Fruit fly (Drosophila melanogaster): ENCODE measurements around the gene Pldn.

Gene Pldn

dm6 chr3L:11696294-11697116, 5.3 kb upstream of the Pldn start, which contains the start of gene Dph1 (continued):
- TF ChIP-seq HLH4C (GFP tag; IDR thresholded peaks at IDR 0.05; ENCODE audit: partially characterized antibody) (0 out of 3 replicates have a peak, but pooled peaks have one; percentile 34), hkb (optimal IDR thresholded peaks at IDR 0.05) (no peak), hkb (GFP tag; IDR thresholded peaks at IDR 0.05) (peak; percentile 92), Lpt (GFP tag; optimal IDR thresholded peaks at IDR 0.05) (no peak), ems (GFP tag; optimal IDR thresholded peaks at IDR 0.05) (peak; percentile 79), az2 (GFP tag; optimal IDR thresholded peaks at IDR 0.05) (peak; percentile 83), CG14710 (tag; optimal IDR thresholded peaks at IDR 0.05) (peak; percentile 76), CG30403 (GFP tag; optimal IDR thresholded peaks at IDR 0.05) (peak; percentile 85), CG18011 (GFP tag; optimal IDR thresholded peaks at IDR 0.05) (peak; percentile 66), vnd (GFP tag; IDR thresholded peaks at IDR 0.05; ENCODE audit: partially characterized antibody) (no peak), CG2199 (GFP tag; IDR thresholded peaks at IDR 0.05) (peak; percentile 76; the same call in 2 of the 3 replicates), Adf1 (GFP tag; IDR thresholded peaks at IDR 0.05) (peak; percentile 36; the same call in 1 of the 2 replicates), CG7357 (GFP tag; IDR thresholded peaks at IDR 0.05) (peak; percentile 76; the same call in 1 of the 3 replicates), CTCF (GFP tag; optimal IDR thresholded peaks at IDR 0.05) (peak; percentile 24), pum (GFP tag; optimal IDR thresholded peaks at IDR 0.05) (peak; percentile 65), CG12071 (GFP tag; optimal IDR thresholded peaks at IDR 0.05) (peak; percentile 91), CG5245 (GFP tag; optimal IDR thresholded peaks at IDR 0.05) (peak; percentile 55), E2f2 (GFP tag; IDR thresholded peaks at IDR 0.05) (peak; percentile 91), CG18619 (GFP tag; optimal IDR thresholded peaks at IDR 0.05) (peak; percentile 78), CG11398 (GFP tag; optimal IDR thresholded peaks at IDR 0.05) (peak; percentile 72), bowl (GFP tag; IDR thresholded peaks at IDR 0.05) (peak; percentile 73; the same call in 1 of the 2 replicates), CG8089 (GFP tag; optimal IDR thresholded peaks at IDR 0.05) (peak; percentile 76), CG31441 (GFP tag; IDR thresholded peaks at IDR 0.05) (peak; percentile 86), Med (GFP tag) (peak; percentile 98), sima (GFP tag; optimal IDR thresholded peaks at IDR 0.05) (peak; percentile 2), CG10959 (GFP tag; IDR thresholded peaks at IDR 0.05) (peak; percentile 66), CG2129 (GFP tag; IDR thresholded peaks at IDR 0.05; ENCODE audit: partially characterized antibody) (no peak), otp (GFP tag; IDR thresholded peaks at IDR 0.05) (peak; percentile 79; the same call in 2 of the 3 replicates), jing (GFP tag; optimal IDR thresholded peaks at IDR 0.05) (peak; percentile 75), CG2712 (tag; optimal IDR thresholded peaks at IDR 0.05) (peak; percentile 89), Doc3 (GFP tag; IDR thresholded peaks at IDR 0.05; ENCODE audit: partially characterized antibody) (peak; percentile 15; the same call in 1 of the 3 replicates), p53 (GFP tag; optimal IDR thresholded peaks at IDR 0.05) (peak; percentile 62), CG4404 (GFP tag; IDR thresholded peaks at IDR 0.05) (peak; percentile 48; the same call in 1 of the 2 replicates), ewg (GFP tag; optimal IDR thresholded peaks at IDR 0.05) (peak; percentile 77), CG7271 (tag; optimal IDR thresholded peaks at IDR 0.05) (peak; percentile 50), Kr (GFP tag; optimal IDR thresholded peaks at IDR 0.05) (peak; percentile 80), B-H2 (GFP tag; optimal IDR thresholded peaks at IDR 0.05) (peak; percentile 66), CG15479 (GFP tag; optimal IDR thresholded peaks at IDR 0.05) (peak; percentile 68), dimm (GFP tag; IDR thresholded peaks at IDR 0.05) (no peak), CG17829 (tag; optimal IDR thresholded peaks at IDR 0.05) (peak; percentile 82), CG12391 (tag; optimal IDR thresholded peaks at IDR 0.05) (peak; percentile 83), CG33557 (GFP tag; optimal IDR thresholded peaks at IDR 0.05) (peak; percentile 75), Nf-YB (GFP tag; optimal IDR thresholded peaks at IDR 0.05) (peak; percentile 54), Dp (GFP tag; optimal IDR thresholded peaks at IDR 0.05) (peak; percentile 86), CG17385 (GFP tag; optimal IDR thresholded peaks at IDR 0.05) (peak; percentile 76), CG3163 (GFP tag; optimal IDR thresholded peaks at IDR 0.05) (peak; percentile 52), CG14014 (GFP tag; IDR thresholded peaks at IDR 0.05) (peak; percentile 79), Eip74EF (GFP tag; optimal IDR thresholded peaks at IDR 0.05) (peak in 1 of 2 experiments; percentile 88), gcm2 (GFP tag; optimal IDR thresholded peaks at IDR 0.05) (peak; percentile 79)

Measured in whole organism, embryonic.